Worm (Caenorhabditis elegans): Measurements from ENCODE around the gene C15H9.9.

Gene C15H9.9

DNA sequence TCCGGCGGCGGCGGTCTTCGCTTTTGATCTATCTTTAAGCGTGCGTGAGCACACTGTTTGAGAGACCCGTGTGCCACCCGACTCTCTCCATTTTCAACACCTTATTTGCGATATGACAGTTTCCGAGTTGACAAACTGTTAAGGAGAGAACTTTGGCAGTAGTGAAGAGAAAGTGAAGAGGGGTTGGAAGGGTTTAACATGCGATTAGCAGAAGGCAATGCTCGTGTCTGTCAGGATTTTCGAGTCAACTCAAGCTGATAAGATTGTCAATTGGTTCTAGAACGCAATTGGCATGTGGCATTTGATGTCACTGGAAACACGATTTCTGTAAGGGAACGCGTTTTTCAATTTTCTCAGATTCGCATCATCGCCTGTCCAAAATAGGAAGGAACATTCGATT is 39.3 kb upstream of the C15H9.9 start:
- no peak for TF ChIP-seq fkh-4 (tag; optimal IDR thresholded peaks at IDR 0.05; ENCODE audit: borderline replicate concordance)
- TF ChIP-seq egl-27 (tag; optimal IDR thresholded peaks at IDR 0.05), result no peak
- TF ChIP-seq tlp-1 (tag; optimal IDR thresholded peaks at IDR 0.05), result no peak
- no peak for TF ChIP-seq fos-1 (tag; optimal IDR thresholded peaks at IDR 0.05)
- TF ChIP-seq isw-1 (GFP tag; IDR thresholded peaks at IDR 0.05), result no peak
- TF ChIP-seq lin-13 (GFP tag; optimal IDR thresholded peaks at IDR 0.05), result no peak
- TF ChIP-seq fkh-8 (tag; optimal IDR thresholded peaks at IDR 0.05), result no peak
- TF ChIP-seq ceh-8 (GFP tag; optimal IDR thresholded peaks at IDR 0.05), result no peak
- no peak for TF ChIP-seq nhr-11 (tag; optimal IDR thresholded peaks at IDR 0.05)
- TF ChIP-seq nhr-12 (tag; optimal IDR thresholded peaks at IDR 0.05), result no peak
- no peak for TF ChIP-seq ztf-11 (tag; optimal IDR thresholded peaks at IDR 0.05)
- TF ChIP-seq snpc-4 (tag; optimal IDR thresholded peaks at IDR 0.05), result no peak
- TF ChIP-seq nhr-237 (tag; optimal IDR thresholded peaks at IDR 0.05), result no peak
- no peak for TF ChIP-seq fkh-10 (GFP tag; optimal IDR thresholded peaks at IDR 0.05)
- no peak for TF ChIP-seq hpl-2 (GFP tag; optimal IDR thresholded peaks at IDR 0.05)
- no peak for TF ChIP-seq unc-30 (tag; optimal IDR thresholded peaks at IDR 0.05)
- no peak for TF ChIP-seq nhr-77 (tag; optimal IDR thresholded peaks at IDR 0.05)
- no peak for TF ChIP-seq mab-9 (GFP tag; IDR thresholded peaks at IDR 0.05)

DNA sequence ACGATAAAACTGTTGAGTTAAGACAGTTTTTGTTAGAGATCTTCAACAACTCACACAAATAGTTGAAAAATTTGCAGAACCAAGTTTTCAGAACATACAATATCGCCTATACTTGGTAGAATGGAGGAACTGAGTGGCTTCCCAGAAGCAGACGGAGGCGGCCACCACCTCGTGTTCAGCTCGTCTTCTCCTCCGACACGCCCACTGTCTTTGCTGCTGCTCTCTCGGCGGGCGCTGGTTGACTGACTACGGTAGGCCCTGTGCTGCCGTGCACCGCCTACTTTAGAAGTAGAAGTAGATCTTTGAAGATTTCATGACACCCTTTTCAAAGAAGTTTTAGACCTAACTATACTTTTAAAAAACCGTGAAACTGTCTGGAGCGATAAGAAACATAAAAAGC is 34.0 kb upstream of the C15H9.9 start:
- TF ChIP-seq unc-98 (GFP tag; IDR thresholded peaks at IDR 0.05) (no peak), nhr-19 (GFP tag; conservative IDR thresholded peaks at IDR 0.05) (no peak), fkh-4 (tag; optimal IDR thresholded peaks at IDR 0.05; ENCODE audit: borderline replicate concordance) (no peak), lsy-2 (tag; optimal IDR thresholded peaks at IDR 0.05) (no peak), nhr-90 (tag; optimal IDR thresholded peaks at IDR 0.05; ENCODE audit: poor library complexity) (no peak), lin-13 (GFP tag; optimal IDR thresholded peaks at IDR 0.05) (no peak), nhr-11 (tag; optimal IDR thresholded peaks at IDR 0.05) (no peak), ceh-90 (tag; optimal IDR thresholded peaks at IDR 0.05) (no peak), lin-14 (GFP tag; optimal IDR thresholded peaks at IDR 0.05) (no peak), unc-130 (tag; optimal IDR thresholded peaks at IDR 0.05) (no peak), F16B12.6 (tag; optimal IDR thresholded peaks at IDR 0.05) (no peak), nhr-84 (tag; optimal IDR thresholded peaks at IDR 0.05) (no peak), Y116A8C.19 (tag; optimal IDR thresholded peaks at IDR 0.05; ENCODE audit: borderline replicate concordance) (no peak), jun-1 (tag; optimal IDR thresholded peaks at IDR 0.05) (no peak), nhr-237 (tag; optimal IDR thresholded peaks at IDR 0.05) (no peak), ama-1 (optimal IDR thresholded peaks at IDR 0.05) (no peak), fos-1 (tag; optimal IDR thresholded peaks at IDR 0.05) (no peak), sptf-1 (tag; optimal IDR thresholded peaks at IDR 0.05) (no peak), skn-1 (tag; optimal IDR thresholded peaks at IDR 0.05) (no peak), elt-2 (tag; optimal IDR thresholded peaks at IDR 0.05) (no peak)

- TF ChIP-seq fkh-4 (tag; optimal IDR thresholded peaks at IDR 0.05; ENCODE audit: borderline replicate concordance), result no peak
- no peak for TF ChIP-seq hpl-2 (GFP tag; optimal IDR thresholded peaks at IDR 0.05)
- TF ChIP-seq tlp-1 (tag; optimal IDR thresholded peaks at IDR 0.05), result no peak
- TF ChIP-seq hlh-4 (tag; optimal IDR thresholded peaks at IDR 0.05), result no peak
- no peak for TF ChIP-seq zip-4 (GFP tag; optimal IDR thresholded peaks at IDR 0.05)
- no peak for TF ChIP-seq egl-27 (tag; optimal IDR thresholded peaks at IDR 0.05)
- TF ChIP-seq nhr-237 (tag; optimal IDR thresholded peaks at IDR 0.05), result no peak
- no peak for TF ChIP-seq alr-1 (tag; optimal IDR thresholded peaks at IDR 0.05; ENCODE audit: borderline replicate concordance)
- TF ChIP-seq fkh-10 (GFP tag; optimal IDR thresholded peaks at IDR 0.05), result no peak
Observed at ce11 chrX:6160427-6160826, 32.4 kb upstream of the C15H9.9 start, which contains the start of gene odd-2. Gene odd-2, minus strand, starts transcription at chrX:6160527.

- TF ChIP-seq fkh-8 (tag; optimal IDR thresholded peaks at IDR 0.05) (no peak), mdl-1 (tag; optimal IDR thresholded peaks at IDR 0.05) (no peak), ztf-11 (tag; optimal IDR thresholded peaks at IDR 0.05) (no peak), snpc-4 (tag; optimal IDR thresholded peaks at IDR 0.05) (no peak), lin-39 (tag; optimal IDR thresholded peaks at IDR 0.05) (no peak), sptf-1 (tag; optimal IDR thresholded peaks at IDR 0.05) (no peak), fkh-10 (GFP tag; optimal IDR thresholded peaks at IDR 0.05) (no peak), C16A3.4 (tag; optimal IDR thresholded peaks at IDR 0.05) (no peak), nhr-84 (tag; optimal IDR thresholded peaks at IDR 0.05) (no peak), nhr-19 (GFP tag; conservative IDR thresholded peaks at IDR 0.05) (no peak), alr-1 (tag; optimal IDR thresholded peaks at IDR 0.05; ENCODE audit: borderline replicate concordance) (no peak), blmp-1 (tag; optimal IDR thresholded peaks at IDR 0.05) (no peak), nhr-77 (tag; optimal IDR thresholded peaks at IDR 0.05) (no peak)
Observed at ce11 chrX:6159562-6159961, 31.5 kb upstream of the C15H9.9 start.
